Fruit fly (Drosophila melanogaster) whole organism, embryonic: Measurements from ENCODE around the gene Pmm2.

ENCODE experiments used
- Atf3 ChIP-seq: fragments of 200-800 bp; sonication (Bioruptor generic); optimal IDR thresholded peaks from 3 replicates; lab custom pipeline; 2016; ENCODE audit warnings: missing biosample characterization, missing genetic modification characterization
- B-H2 ChIP-seq: fragments of 200-800 bp; sonication (Bioruptor generic); optimal IDR thresholded peaks from 2 replicates; lab custom pipeline; 2018; ENCODE audit warnings: missing biosample characterization, mild to moderate bottlenecking, missing genetic modification characterization
- CG10366 ChIP-seq: fragments of 200-800 bp; sonication (Bioruptor generic); IDR thresholded peaks from 2 replicates; pipeline ENCODE4 v1.3.6; 2022; ENCODE audit warnings: missing biosample characterization, missing genetic modification characterization
- CG1233 ChIP-seq: fragments of 200-800 bp; sonication (Bioruptor generic); optimal IDR thresholded peaks from 4 replicates; lab custom pipeline; 2018; ENCODE audit warnings: missing biosample characterization, mild to moderate bottlenecking, missing genetic modification characterization
- CG13123 ChIP-seq: fragments of 200-800 bp; sonication (Bioruptor generic); optimal IDR thresholded peaks from 2 replicates; lab custom pipeline; 2016; ENCODE audit warnings: missing biosample characterization, missing genetic modification characterization
- CG13424 ChIP-seq: fragments of 200-800 bp; sonication (Bioruptor generic); optimal IDR thresholded peaks from 2 replicates; lab custom pipeline; 2019; ENCODE audit warnings: missing biosample characterization, mild to moderate bottlenecking, missing genetic modification characterization, moderate library complexity
- CG15269 ChIP-seq: fragments of 200-800 bp; sonication (Bioruptor generic); optimal IDR thresholded peaks from 2 replicates; lab custom pipeline; 2018; ENCODE audit warnings: missing biosample characterization, mild to moderate bottlenecking, missing genetic modification characterization, moderate library complexity
- CG15696 ChIP-seq: fragments of 200-800 bp; sonication (Bioruptor generic); optimal IDR thresholded peaks from 2 replicates; lab custom pipeline; 2019; ENCODE audit warnings: missing biosample characterization, mild to moderate bottlenecking, missing genetic modification characterization, moderate library complexity
- CG16863 ChIP-seq: fragments of 200-800 bp; sonication (Bioruptor generic); optimal IDR thresholded peaks from 3 replicates; lab custom pipeline; 2016; ENCODE audit warnings: missing biosample characterization, missing genetic modification characterization
- CG17385 ChIP-seq: fragments of 200-800 bp; sonication (Bioruptor generic); optimal IDR thresholded peaks from 3 replicates; lab custom pipeline; 2018; ENCODE audit warnings: missing biosample characterization, mild to moderate bottlenecking, missing genetic modification characterization
- CG17912 ChIP-seq: fragments of 200-800 bp; sonication (Bioruptor generic); optimal IDR thresholded peaks from 2 replicates; lab custom pipeline; 2018; ENCODE audit warnings: missing biosample characterization, mild to moderate bottlenecking, missing genetic modification characterization
- CG18619 ChIP-seq: fragments of 200-800 bp; sonication (Bioruptor generic); optimal IDR thresholded peaks from 3 replicates; lab custom pipeline; 2017; ENCODE audit warnings: missing biosample characterization, mild to moderate bottlenecking, missing genetic modification characterization
- CG33557 ChIP-seq: fragments of 200-800 bp; sonication (Bioruptor generic); optimal IDR thresholded peaks from 2 replicates; lab custom pipeline; 2019; ENCODE audit warnings: missing biosample characterization, mild to moderate bottlenecking, missing genetic modification characterization, moderate library complexity
- CG4282 ChIP-seq: fragments of 200-800 bp; sonication (Bioruptor generic); optimal IDR thresholded peaks from 2 replicates; lab custom pipeline; 2016; ENCODE audit warnings: missing biosample characterization, missing genetic modification characterization
- CG7786 ChIP-seq: fragments of 200-800 bp; sonication (Bioruptor generic); optimal IDR thresholded peaks from 2 replicates; lab custom pipeline; 2016; ENCODE audit warnings: missing biosample characterization, missing genetic modification characterization
- CG8388 ChIP-seq: fragments of 200-800 bp; sonication (Bioruptor generic); optimal IDR thresholded peaks from 2 replicates; lab custom pipeline; 2019; ENCODE audit warnings: missing biosample characterization, mild to moderate bottlenecking, missing genetic modification characterization, moderate library complexity
- CG9797 ChIP-seq: fragments of 200-800 bp; sonication (Bioruptor generic); optimal IDR thresholded peaks from 3 replicates; lab custom pipeline; 2018; ENCODE audit warnings: missing biosample characterization, mild to moderate bottlenecking, missing genetic modification characterization
- Dfd ChIP-seq, 2 experiments: fragments of >200 bp; optimal IDR thresholded peaks; 2 replicates each; lab custom pipeline; 2017; ENCODE audit warnings: missing biosample characterization in 2 of 2, missing genetic modification characterization in 2 of 2
- ERR ChIP-seq: fragments of 200-800 bp; sonication (Bioruptor generic); optimal IDR thresholded peaks from 2 replicates; lab custom pipeline; 2016; ENCODE audit warnings: missing biosample characterization, missing genetic modification characterization
- Fer3 ChIP-seq: fragments of 200-800 bp; sonication (Bioruptor generic); optimal IDR thresholded peaks from 2 replicates; lab custom pipeline; 2018; ENCODE audit warnings: missing biosample characterization, mild to moderate bottlenecking, missing genetic modification characterization, moderate library complexity
- H15 ChIP-seq: fragments of 200-800 bp; sonication (Bioruptor generic); IDR thresholded peaks from 3 replicates; pipeline ENCODE4 v1.3.6; 2022; ENCODE audit warnings: missing biosample characterization, missing genetic modification characterization
- Hand ChIP-seq: fragments of 200-800 bp; sonication (Bioruptor generic); optimal IDR thresholded peaks from 2 replicates; lab custom pipeline; 2017; ENCODE audit warnings: mild to moderate bottlenecking, missing biosample characterization, missing genetic modification reagents, missing genetic modification characterization
- MBD-R2 ChIP-seq: fragments of 200-800 bp; sonication (Bioruptor generic); IDR thresholded peaks from 2 replicates; pipeline ENCODE4 v1.3.6; 2022; ENCODE audit warnings: missing biosample characterization, missing genetic modification characterization
- MTF-1 ChIP-seq: fragments of 200-800 bp; sonication (Bioruptor generic); optimal IDR thresholded peaks from 2 replicates; lab custom pipeline; 2018; ENCODE audit warnings: missing biosample characterization, mild to moderate bottlenecking, missing genetic modification characterization, borderline replicate concordance
- NfI ChIP-seq: fragments of 200-800 bp; sonication (Bioruptor generic); optimal IDR thresholded peaks from 3 replicates; lab custom pipeline; 2018; ENCODE audit warnings: missing biosample characterization, mild to moderate bottlenecking, missing genetic modification characterization, moderate library complexity
- Six4 ChIP-seq: fragments of 200-800 bp; sonication (Bioruptor generic); optimal IDR thresholded peaks from 2 replicates; lab custom pipeline; 2016; ENCODE audit warnings: missing biosample characterization, missing genetic modification characterization
- Sox102F ChIP-seq: fragments of 200-800 bp; sonication (Bioruptor generic); optimal IDR thresholded peaks from 2 replicates; lab custom pipeline; 2018; ENCODE audit warnings: missing biosample characterization, mild to moderate bottlenecking, missing genetic modification characterization, moderate library complexity
- Spps ChIP-seq: fragments of 200-800 bp; sonication (Bioruptor generic); optimal IDR thresholded peaks from 2 replicates; lab custom pipeline; 2018; ENCODE audit warnings: missing biosample characterization, mild to moderate bottlenecking, missing genetic modification characterization
- TFAM ChIP-seq: fragments of 200-800 bp; sonication (Bioruptor generic); optimal IDR thresholded peaks from 2 replicates; lab custom pipeline; 2017; ENCODE audit warnings: missing biosample characterization, missing genetic modification characterization, inconsistent platforms
- YL-1 ChIP-seq: fragments of 200-800 bp; sonication (Bioruptor generic); optimal IDR thresholded peaks from 3 replicates; lab custom pipeline; 2017; ENCODE audit warnings: missing biosample characterization, mild to moderate bottlenecking, missing genetic modification characterization
- abd-A ChIP-seq: fragments of 200-800 bp; sonication (Bioruptor generic); optimal IDR thresholded peaks from 3 replicates; lab custom pipeline; 2019; ENCODE audit warnings: missing biosample characterization, mild to moderate bottlenecking, missing genetic modification characterization, moderate library complexity
- al ChIP-seq: fragments of 200-800 bp; sonication (Bioruptor generic); IDR thresholded peaks from 2 replicates; pipeline ENCODE4 v1.3.6; 2022; ENCODE audit warnings: missing biosample characterization, missing genetic modification characterization
- ase ChIP-seq: fragments of 200-800 bp; sonication (Bioruptor generic); IDR thresholded peaks from 3 replicates; pipeline ENCODE4 v1.3.6; 2022; ENCODE audit warnings: missing biosample characterization, missing genetic modification characterization
- bbx ChIP-seq: fragments of 200-800 bp; sonication (Bioruptor generic); IDR thresholded peaks from 2 replicates; pipeline ENCODE4 v1.3.6; 2022; ENCODE audit warnings: missing biosample characterization, missing genetic modification characterization; ENCODE audit not compliant: partially characterized antibody
- croc ChIP-seq: fragments of 200-800 bp; sonication (Bioruptor generic); conservative IDR thresholded peaks from 3 replicates; pipeline ENCODE4 v1.3.6; 2022; ENCODE audit warnings: missing biosample characterization, missing genetic modification characterization
- disco-r ChIP-seq: fragments of 200-800 bp; sonication (Bioruptor generic); optimal IDR thresholded peaks from 2 replicates; lab custom pipeline; 2016; ENCODE audit warnings: missing biosample characterization, missing genetic modification characterization
- dpn ChIP-seq, 2 experiments: fragments of 200-800 bp; sonication (Bioruptor generic); optimal IDR thresholded peaks; 3 replicates each; lab custom pipeline; 2016; ENCODE audit warnings: missing biosample characterization in 2 of 2, missing genetic modification characterization in 2 of 2
- ewg ChIP-seq: fragments of 200-800 bp; sonication (Bioruptor generic); optimal IDR thresholded peaks from 3 replicates; lab custom pipeline; 2017; ENCODE audit warnings: mild to moderate bottlenecking, missing biosample characterization, missing genetic modification reagents, missing genetic modification characterization
- h ChIP-seq: fragments of >200 bp; optimal IDR thresholded peaks from 2 replicates; lab custom pipeline; 2017
- ham ChIP-seq: fragments of 200-800 bp; sonication (Bioruptor generic); IDR thresholded peaks from 2 replicates; pipeline ENCODE4 v1.3.6; 2022; ENCODE audit warnings: missing biosample characterization, missing genetic modification characterization
- her ChIP-seq: fragments of 200-800 bp; sonication (Bioruptor generic); optimal IDR thresholded peaks from 2 replicates; lab custom pipeline; 2016; ENCODE audit warnings: missing biosample characterization, missing genetic modification characterization
- hkb ChIP-seq, 2 experiments: fragments of 200-800 bp in 1 of 2; fragments of >200 bp in 1 of 2; sonication (Bioruptor generic) in 1 of 2; IDR thresholded peaks in 1 of 2; optimal IDR thresholded peaks in 1 of 2; 2 replicates each; pipeline versions ENCODE4 v1.3.6 to Lab custom; 2017 to 2022; ENCODE audit warnings: missing biosample characterization in 1 of 2, missing genetic modification characterization in 1 of 2
- ken ChIP-seq: fragments of 200-800 bp; sonication (Bioruptor generic); IDR thresholded peaks from 3 replicates; pipeline ENCODE4 v1.3.6; 2022; ENCODE audit warnings: missing biosample characterization, missing genetic modification characterization
- mld ChIP-seq: fragments of 200-800 bp; sonication (Bioruptor generic); IDR thresholded peaks from 3 replicates; pipeline ENCODE4 v1.3.6; 2022; ENCODE audit warnings: missing biosample characterization, missing genetic modification characterization; ENCODE audit not compliant: partially characterized antibody
- nerfin-1 ChIP-seq: fragments of 200-800 bp; sonication (Bioruptor generic); optimal IDR thresholded peaks from 3 replicates; lab custom pipeline; 2019; ENCODE audit warnings: missing biosample characterization, mild to moderate bottlenecking, missing genetic modification characterization, moderate library complexity
- onecut ChIP-seq: fragments of 200-800 bp; sonication (Bioruptor generic); IDR thresholded peaks from 2 replicates; pipeline ENCODE4 v1.3.6; 2022; ENCODE audit warnings: missing biosample characterization, missing genetic modification characterization
- p53 ChIP-seq: fragments of 200-800 bp; sonication (Bioruptor generic); optimal IDR thresholded peaks from 2 replicates; lab custom pipeline; 2016; ENCODE audit warnings: missing biosample characterization, missing genetic modification characterization
- rib ChIP-seq: fragments of 200-800 bp; sonication (Bioruptor generic); IDR thresholded peaks from 2 replicates; pipeline ENCODE4 v1.3.6; 2022; ENCODE audit warnings: missing biosample characterization, missing genetic modification characterization
- sd ChIP-seq: fragments of 200-800 bp; sonication (Bioruptor generic); optimal IDR thresholded peaks from 3 replicates; lab custom pipeline; 2018; ENCODE audit warnings: missing biosample characterization, mild to moderate bottlenecking, missing genetic modification characterization, moderate library complexity
- slp2 ChIP-seq: fragments of 200-800 bp; sonication (Bioruptor generic); optimal IDR thresholded peaks from 2 replicates; lab custom pipeline; 2016; ENCODE audit warnings: missing biosample characterization, missing genetic modification characterization
- tx ChIP-seq: fragments of 200-800 bp; sonication (Bioruptor generic); optimal IDR thresholded peaks from 2 replicates; lab custom pipeline; 2016; ENCODE audit warnings: missing biosample characterization, missing genetic modification characterization

Pmm2 gene

DNA sequence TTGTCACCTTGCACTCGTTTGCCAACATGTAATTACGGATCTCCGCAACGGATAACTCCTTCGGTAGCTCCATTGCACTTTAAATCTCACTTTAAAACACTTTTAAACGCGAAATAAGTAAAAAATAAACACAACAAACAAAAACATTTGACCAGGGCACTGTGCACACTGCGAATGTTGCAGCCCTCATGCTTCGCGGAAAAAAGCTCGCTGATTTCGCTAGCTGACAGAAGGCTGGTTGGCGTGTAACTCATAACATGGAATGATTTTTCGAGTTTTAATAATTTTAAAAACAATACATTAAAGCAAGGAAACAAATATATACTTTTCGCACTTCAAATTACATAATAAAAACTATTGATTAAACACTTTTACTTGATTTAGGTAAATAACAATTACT is 38.0 kb downstream of the Pmm2 start, which contains the start of gene sowah (continued):
- TF ChIP-seq Fer3 (tag; lab: Kevin White, UChicago) (peak; percentile 38), CG4282 (GFP tag; lab: Kevin White, UChicago) (no peak), ham (GFP tag; lab: Robert Waterston, UW) (no peak), ase (GFP tag; lab: Robert Waterston, UW) (peak; percentile 66; the same call in 2 of the 3 replicates), abd-A (no peak), CG13123 (GFP tag; lab: Kevin White, UChicago) (peak; percentile 9), CG18619 (peak; percentile 23), NfI (GFP tag; lab: Kevin White, UChicago) (peak; percentile 44), CG13424 (tag; lab: Kevin White, UChicago) (peak; percentile 34), CG8388 (GFP tag; lab: Kevin White, UChicago) (no peak), Atf3 (peak; percentile 55), CG17912 (GFP tag; lab: Kevin White, UChicago) (peak; percentile 41), Hand (GFP tag; lab: Kevin White, UChicago) (no peak), TFAM (GFP tag; lab: Kevin White, UChicago) (no peak), rib (GFP tag; lab: Robert Waterston, UW) (0 out of 2 replicates have a peak, but pooled peaks have one; percentile 36), h (lab: Kevin White, UChicago) (no peak), CG9797 (GFP tag; lab: Kevin White, UChicago) (peak; percentile 18), ERR (GFP tag; lab: Kevin White, UChicago) (peak; percentile 18), al (GFP tag; lab: Robert Waterston, UW) (no peak), CG17385 (GFP tag; lab: Kevin White, UChicago) (no peak), Dfd (GFP tag; optimal IDR thresholded peaks at IDR 0.05; lab: Kevin White, UChicago) (no peak), CG15269 (tag; lab: Kevin White, UChicago) (no peak), sd (tag; lab: Kevin White, UChicago) (peak; percentile 87), dpn (GFP tag; optimal IDR thresholded peaks at IDR 0.05; lab: Kevin White, UChicago) (peak; percentile 44 to 53), hkb (optimal IDR thresholded peaks at IDR 0.05; lab: Kevin White, UChicago) (no peak), hkb (GFP tag; IDR thresholded peaks at IDR 0.05; lab: Robert Waterston, UW) (no peak), Six4 (GFP tag; lab: Kevin White, UChicago) (no peak), tx (GFP tag; lab: Kevin White, UChicago) (no peak), Spps (no peak), MBD-R2 (GFP tag; lab: Robert Waterston, UW) (peak; percentile 99), CG15696 (tag; lab: Kevin White, UChicago) (peak; percentile 23), mld (GFP tag; lab: Robert Waterston, UW) (no peak), bbx (no peak), ken (peak; percentile 68; the same call in 2 of the 3 replicates), CG33557 (peak; percentile 0), YL-1 (peak; percentile 73), Sox102F (GFP tag; lab: Kevin White, UChicago) (peak; percentile 21), CG16863 (no peak), ewg (GFP tag; lab: Kevin White, UChicago) (peak; percentile 65), her (GFP tag; lab: Kevin White, UChicago) (no peak), slp2 (GFP tag; lab: Kevin White, UChicago) (peak; percentile 25), CG7786 (peak; percentile 43), p53 (peak; percentile 33), onecut (no peak), H15 (GFP tag; lab: Robert Waterston, UW) (no peak), MTF-1 (GFP tag; lab: Kevin White, UChicago) (peak; percentile 23), CG10366 (GFP tag; lab: Robert Waterston, UW) (peak; percentile 36; the same call in 1 of the 2 replicates), disco-r (GFP tag; lab: Kevin White, UChicago) (no peak), nerfin-1 (tag; lab: Kevin White, UChicago) (peak; percentile 43), B-H2 (GFP tag; lab: Kevin White, UChicago) (peak; percentile 24), CG1233 (GFP tag; lab: Kevin White, UChicago) (peak; percentile 19), croc (GFP tag; lab: Robert Waterston, UW) (no peak; the same call in 2 of the 3 replicates)
